Fruit fly (Drosophila melanogaster): ENCODE data around the gene CG3961.

Gene CG3961

DNA sequence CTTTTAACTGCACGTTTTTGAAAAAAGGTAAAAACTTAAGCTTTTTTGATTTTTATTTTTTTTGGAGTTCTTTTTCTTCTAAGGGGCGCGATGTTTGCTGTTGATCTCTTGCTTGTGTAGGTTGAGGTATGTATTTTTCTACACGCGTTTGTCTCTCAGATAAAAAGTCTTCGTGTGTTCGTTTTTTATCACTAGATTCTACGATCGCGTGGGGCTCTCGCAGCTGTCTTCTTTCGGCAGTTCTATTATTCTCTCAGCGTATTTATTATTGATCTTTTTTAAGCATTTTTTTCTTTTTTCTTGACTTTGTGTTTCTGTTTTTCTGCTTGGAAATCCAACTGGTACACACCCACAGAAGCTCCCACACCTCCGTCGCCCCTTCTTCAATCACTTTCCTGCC is 4.8 kb upstream of the CG3961 start (continued):
- peak; percentile 72 for TF ChIP-seq sd (tag; optimal IDR thresholded peaks at IDR 0.05)
- no peak for TF ChIP-seq CG8388 (GFP tag; optimal IDR thresholded peaks at IDR 0.05)

DNA sequence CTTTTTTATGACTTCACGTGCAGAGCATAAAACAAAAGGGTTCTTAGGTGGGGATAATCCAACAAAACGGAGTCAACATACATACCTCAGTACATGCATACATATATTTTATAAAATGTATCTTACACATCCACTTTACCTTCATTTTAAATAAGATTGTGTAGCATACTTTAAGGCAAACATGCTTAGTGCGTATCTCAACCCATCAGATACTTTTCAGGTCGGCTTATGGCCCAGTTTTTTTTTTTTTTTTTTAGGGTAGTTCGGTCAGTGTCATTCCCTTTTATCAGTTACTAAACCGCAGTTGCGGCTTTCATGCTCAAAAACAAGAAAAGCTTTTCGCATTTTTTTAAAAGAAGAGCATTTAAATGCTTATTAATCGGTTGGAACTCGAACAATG is 1.7 kb upstream of the CG3961 start, which contains the start of gene NijB:
TSS of gene NijB (plus strand) at position 398 of the 400 bp plus-strand sequence.
- TF ChIP-seq Dip2 (GFP tag; IDR thresholded peaks at IDR 0.05) (no peak), CG9609 (GFP tag; optimal IDR thresholded peaks at IDR 0.05) (no peak), CG4424 (GFP tag; optimal IDR thresholded peaks at IDR 0.05) (no peak), BtbVII (GFP tag; optimal IDR thresholded peaks at IDR 0.05) (no peak), CG15601 (tag; optimal IDR thresholded peaks at IDR 0.05) (no peak), CG17829 (tag; optimal IDR thresholded peaks at IDR 0.05) (no peak), Elba2 (GFP tag; optimal IDR thresholded peaks at IDR 0.05) (no peak), tio (GFP tag; optimal IDR thresholded peaks at IDR 0.05) (no peak), CG34376 (GFP tag; optimal IDR thresholded peaks at IDR 0.05) (peak; percentile 12), E2f2 (GFP tag; IDR thresholded peaks at IDR 0.05) (peak; percentile 12; the same call in 1 of the 2 replicates), CG3281 (GFP tag; optimal IDR thresholded peaks at IDR 0.05) (no peak), unpg (GFP tag; optimal IDR thresholded peaks at IDR 0.05) (no peak), CG1832 (GFP tag; optimal IDR thresholded peaks at IDR 0.05) (no peak), CG7963 (GFP tag; IDR thresholded peaks at IDR 0.05; ENCODE audit: partially characterized antibody) (no peak), sqz (GFP tag; optimal IDR thresholded peaks at IDR 0.05) (peak; percentile 85), NfI (GFP tag; optimal IDR thresholded peaks at IDR 0.05) (no peak), CG11398 (GFP tag; optimal IDR thresholded peaks at IDR 0.05) (no peak), CG2199 (GFP tag; IDR thresholded peaks at IDR 0.05) (0 out of 3 replicates have a peak, but pooled peaks have one; percentile 45), CG2875 (GFP tag; optimal IDR thresholded peaks at IDR 0.05) (no peak), ap (GFP tag; IDR thresholded peaks at IDR 0.05) (no peak), sug (tag; optimal IDR thresholded peaks at IDR 0.05) (peak; percentile 4), sd (tag; optimal IDR thresholded peaks at IDR 0.05) (peak; percentile 30), Usf (GFP tag; optimal IDR thresholded peaks at IDR 0.05) (no peak), CG18619 (GFP tag; optimal IDR thresholded peaks at IDR 0.05) (no peak), CG8089 (GFP tag; optimal IDR thresholded peaks at IDR 0.05) (no peak), Atf3 (GFP tag; optimal IDR thresholded peaks at IDR 0.05) (no peak), Nf-YA (GFP tag; IDR thresholded peaks at IDR 0.05) (no peak), Vsx1 (GFP tag; optimal IDR thresholded peaks at IDR 0.05) (no peak), Stat92E (GFP tag; optimal IDR thresholded peaks at IDR 0.05) (no peak), sna (GFP tag; IDR thresholded peaks at IDR 0.05; ENCODE audit: partially characterized antibody) (no peak), CG15479 (GFP tag; optimal IDR thresholded peaks at IDR 0.05) (no peak), CG34422 (GFP tag; IDR thresholded peaks at IDR 0.05) (no peak), crol (GFP tag; IDR thresholded peaks at IDR 0.05) (no peak), CTCF (GFP tag; optimal IDR thresholded peaks at IDR 0.05) (peak; percentile 11), Drgx (GFP tag; IDR thresholded peaks at IDR 0.05) (no peak), CG3838 (GFP tag; optimal IDR thresholded peaks at IDR 0.05) (no peak), Pdp1 (GFP tag; optimal IDR thresholded peaks at IDR 0.05) (peak in 1 of 2 experiments; percentile 60), TFAM (GFP tag; optimal IDR thresholded peaks at IDR 0.05) (no peak), Med (GFP tag) (peak; percentile 44), chif (GFP tag; optimal IDR thresholded peaks at IDR 0.05) (no peak), schlank (tag; optimal IDR thresholded peaks at IDR 0.05) (no peak), CG6654 (GFP tag; optimal IDR thresholded peaks at IDR 0.05) (no peak), HLH54F (GFP tag; optimal IDR thresholded peaks at IDR 0.05) (no peak), pita (GFP tag; optimal IDR thresholded peaks at IDR 0.05) (peak; percentile 61), Chrac-16 (GFP tag; optimal IDR thresholded peaks at IDR 0.05) (no peak), gro (GFP tag; optimal IDR thresholded peaks at IDR 0.05) (no peak), HmgZ (tag; optimal IDR thresholded peaks at IDR 0.05) (peak; percentile 52), Lim3 (GFP tag; IDR thresholded peaks at IDR 0.05) (no peak), YL-1 (GFP tag; optimal IDR thresholded peaks at IDR 0.05) (no peak)

Measured in whole organism, embryonic.